Fruit fly (Drosophila melanogaster) Kc167 (cell line): ENCODE measurements around the gene alphaSnap.

Experiments
- Myc ChIP-seq: fragments of >200 bp; optimal IDR thresholded peaks from 2 replicates; lab custom pipeline; 2017; ENCODE audit warnings: missing external identifiers
- Sin3A ChIP-seq: fragments of >200 bp; optimal IDR thresholded peaks from 2 replicates; lab custom pipeline; 2018; ENCODE audit warnings: missing external identifiers
- h ChIP-seq: fragments of >200 bp; optimal IDR thresholded peaks from 3 replicates; lab custom pipeline; 2018; ENCODE audit warnings: missing external identifiers
- insv ChIP-seq: fragments of >200 bp; optimal IDR thresholded peaks from 3 replicates; lab custom pipeline; 2018; ENCODE audit warnings: missing external identifiers
- ttk ChIP-seq: sonication (Bioruptor generic); optimal IDR thresholded peaks from 2 replicates; lab custom pipeline; 2017; ENCODE audit warnings: missing external identifiers

DNA sequence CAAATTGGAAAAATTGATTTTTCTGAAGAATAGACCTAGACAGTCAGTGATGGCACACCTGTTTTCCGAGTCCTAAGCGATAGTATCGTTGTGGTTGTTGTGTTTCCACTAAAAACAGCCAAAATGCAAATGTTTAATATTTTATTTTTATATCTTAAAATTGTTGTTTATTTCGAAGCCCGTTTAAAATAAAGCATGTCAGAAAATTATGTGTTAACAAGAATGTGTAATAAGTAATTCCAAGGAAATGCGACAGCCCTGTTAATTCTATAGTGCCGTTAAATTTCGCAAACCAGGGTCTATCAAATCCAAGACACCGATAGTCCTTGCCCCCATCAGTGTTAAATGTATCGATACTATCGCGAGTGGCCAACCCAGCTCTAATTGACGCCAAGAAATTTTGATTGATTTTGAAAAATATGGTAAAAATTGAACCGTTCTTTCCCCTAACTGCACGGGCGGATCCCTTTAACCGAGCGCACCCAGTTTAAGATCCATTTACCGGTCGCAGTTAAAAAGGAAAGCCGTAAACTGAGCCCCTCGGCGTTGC lies 11.3 kb upstream of the alphaSnap start, which contains the start of gene Pex23:
- TF ChIP-seq Sin3A (no peak), ttk (lab: Kevin White, UChicago) (no peak), Myc (lab: Kevin White, UChicago) (no peak), h (lab: Kevin White, UChicago) (no peak), insv (lab: Kevin White, UChicago) (no peak)
